Worm (Caenorhabditis elegans): Measurements from ENCODE around the gene nspe-3.

DNA sequence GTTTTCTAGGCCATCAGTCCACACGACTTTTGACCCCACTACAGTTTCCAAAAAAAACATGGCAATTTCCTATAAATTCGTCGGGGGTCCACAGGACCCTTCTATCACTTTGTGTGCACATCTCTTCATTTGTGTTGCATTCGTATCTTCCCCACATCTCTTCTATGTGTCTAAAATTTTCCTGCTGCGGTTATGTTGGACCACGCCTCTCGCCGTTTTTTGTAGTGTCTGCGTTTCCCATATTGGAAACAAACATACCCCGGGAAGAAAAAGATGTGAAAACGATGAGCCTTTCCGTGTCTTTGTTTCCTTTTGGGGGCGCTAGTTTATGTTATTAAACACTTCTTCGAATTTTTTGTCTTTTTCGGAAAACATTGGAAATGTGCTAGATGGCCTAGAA, 44.2 kb downstream of the nspe-3 start:
- TF ChIP-seq nhr-11 (tag; optimal IDR thresholded peaks at IDR 0.05): no peak
- TF ChIP-seq mdl-1 (tag; optimal IDR thresholded peaks at IDR 0.05): no peak
- no peak for TF ChIP-seq nhr-129 (tag; optimal IDR thresholded peaks at IDR 0.05)
- TF ChIP-seq nhr-23 (tag; optimal IDR thresholded peaks at IDR 0.05): no peak
- no peak for TF ChIP-seq lin-39 (tag; optimal IDR thresholded peaks at IDR 0.05)
- no peak for TF ChIP-seq nhr-77 (tag; optimal IDR thresholded peaks at IDR 0.05)
- no peak for TF ChIP-seq ztf-4 (tag; optimal IDR thresholded peaks at IDR 0.05)
- TF ChIP-seq nhr-237 (tag; optimal IDR thresholded peaks at IDR 0.05): no peak
- peak in 1 of 2 experiments; percentile 43 for TF ChIP-seq lsy-2 (tag; optimal IDR thresholded peaks at IDR 0.05)
